Worm (Caenorhabditis elegans) whole organism, early embryonic: Measurements from ENCODE around the gene pax-2.

ENCODE experiments used
- B0310.2 ChIP-seq: sonication (generic microtip); optimal IDR thresholded peaks from 2 replicates; lab custom pipeline; 2016; ENCODE audit warnings: mild to moderate bottlenecking, missing genetic modification characterization, missing compliant biosample characterization
- F13C5.2 ChIP-seq: sonication (generic microtip); optimal IDR thresholded peaks from 2 replicates; lab custom pipeline; 2017; ENCODE audit warnings: mild to moderate bottlenecking, missing genetic modification characterization, inconsistent platforms, missing compliant biosample characterization
- aly-1 ChIP-seq: sonication (generic microtip); optimal IDR thresholded peaks from 2 replicates; lab custom pipeline; 2016; ENCODE audit warnings: missing genetic modification characterization, missing compliant biosample characterization
- ama-1 ChIP-seq: fragments of 150-350 bp; optimal IDR thresholded peaks from 2 replicates; lab custom pipeline; 2014
- ceh-13 ChIP-seq: fragments of 200-800 bp; sonication (Bioruptor generic); optimal IDR thresholded peaks from 2 replicates; lab custom pipeline; 2018; ENCODE audit warnings: mild to moderate bottlenecking, missing genetic modification characterization, missing compliant biosample characterization
- ceh-36 ChIP-seq: sonication (generic microtip); optimal IDR thresholded peaks from 2 replicates; lab custom pipeline; 2016; ENCODE audit warnings: missing genetic modification characterization, inconsistent platforms, missing compliant biosample characterization
- ets-7 ChIP-seq: sonication (generic microtip); optimal IDR thresholded peaks from 2 replicates; lab custom pipeline; 2016; ENCODE audit warnings: missing genotype, missing genetic modification characterization, missing compliant biosample characterization
- flt-1 ChIP-seq: fragments of 200-800 bp; sonication (Bioruptor generic); IDR thresholded peaks from 2 replicates; pipeline ENCODE4 v1.3.6; 2022; ENCODE audit warnings: missing genetic modification characterization, missing compliant biosample characterization
- hmbx-1 ChIP-seq: sonication (generic microtip); optimal IDR thresholded peaks from 2 replicates; lab custom pipeline; 2016; ENCODE audit warnings: mild to moderate bottlenecking, missing genetic modification characterization, missing compliant biosample characterization
- hmg-4 ChIP-seq: fragments of 200-800 bp; sonication (Bioruptor generic); optimal IDR thresholded peaks from 2 replicates; lab custom pipeline; 2018; ENCODE audit warnings: mild to moderate bottlenecking, missing genetic modification characterization, missing compliant biosample characterization
- hnd-1 ChIP-seq: sonication (generic microtip); optimal IDR thresholded peaks from 2 replicates; lab custom pipeline; 2016; ENCODE audit warnings: missing genetic modification characterization, missing compliant biosample characterization
- pes-1 ChIP-seq: fragments of 200-800 bp; sonication (Bioruptor generic); IDR thresholded peaks from 2 replicates; pipeline ENCODE4 v1.3.6; 2022; ENCODE audit warnings: missing genetic modification reagents, missing genetic modification characterization, missing compliant biosample characterization
- scrt-1 ChIP-seq: fragments of 200-800 bp; sonication (Bioruptor generic); IDR thresholded peaks from 2 replicates; pipeline ENCODE4 v1.3.6; 2022; ENCODE audit warnings: missing genetic modification characterization, missing compliant biosample characterization
- sea-1 ChIP-seq: fragments of 200-800 bp; sonication (Bioruptor generic); conservative IDR thresholded peaks from 2 replicates; pipeline ENCODE4 v1.3.6; 2022; ENCODE audit warnings: missing genetic modification characterization, missing compliant biosample characterization
- tbx-11 ChIP-seq: fragments of 200-800 bp; sonication (Bioruptor generic); IDR thresholded peaks from 2 replicates; pipeline ENCODE4 v1.3.6; 2022; ENCODE audit warnings: missing genetic modification characterization, missing compliant biosample characterization
- tbx-37 ChIP-seq: fragments of 200-800 bp; sonication (Bioruptor generic); conservative IDR thresholded peaks from 2 replicates; pipeline ENCODE4 v1.3.6; 2022; ENCODE audit warnings: missing genetic modification reagents, missing genetic modification characterization, missing compliant biosample characterization
- tra-4 ChIP-seq: sonication (generic microtip); optimal IDR thresholded peaks from 2 replicates; lab custom pipeline; 2017; ENCODE audit warnings: missing genetic modification characterization, missing compliant biosample characterization

pax-2 gene

DNA sequence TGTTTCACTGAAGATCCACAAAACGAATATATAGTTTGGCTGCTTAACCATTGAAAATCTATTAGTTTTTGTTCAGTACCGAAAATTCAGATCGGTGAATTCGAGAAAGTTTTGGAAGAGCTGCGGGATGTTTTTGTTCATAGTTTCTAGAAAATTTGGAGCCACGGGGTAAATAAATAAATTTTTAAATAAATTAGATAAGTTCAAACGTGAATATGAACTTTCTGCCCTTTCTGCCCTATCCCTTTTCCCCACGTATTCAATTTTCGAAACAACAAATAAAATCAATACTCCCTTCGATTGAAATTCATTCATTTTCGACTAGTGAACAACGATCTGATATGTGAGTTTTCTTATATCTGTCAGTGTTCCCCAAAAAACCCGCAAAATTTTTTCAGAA, 42.1 kb downstream of the pax-2 start, which contains the start of gene scrm-5:
Gene scrm-5, plus strand, starts transcription at position 301 of the 400 bp plus-strand sequence.
- TF ChIP-seq B0310.2 (tag; lab: Kevin White, UChicago) (no peak), flt-1 (no peak), F13C5.2 (no peak), tbx-37 (GFP tag; lab: Robert Waterston, UW) (no peak), hmg-4 (GFP tag; lab: Kevin White, UChicago) (no peak), ama-1 (lab: Kevin White, UChicago) (no peak), ceh-36 (tag; lab: Kevin White, UChicago) (no peak), hnd-1 (tag; lab: Kevin White, UChicago) (no peak), aly-1 (tag; lab: Kevin White, UChicago) (no peak), ceh-13 (no peak), tbx-11 (GFP tag; lab: Robert Waterston, UW) (no peak), scrt-1 (GFP tag; lab: Robert Waterston, UW) (no peak), pes-1 (GFP tag; lab: Robert Waterston, UW) (no peak), sea-1 (GFP tag; lab: Robert Waterston, UW) (no peak), ets-7 (tag; lab: Kevin White, UChicago) (no peak), hmbx-1 (no peak), tra-4 (tag; lab: Kevin White, UChicago) (no peak)

- TF ChIP-seq ama-1 (lab: Kevin White, UChicago) (no peak), aly-1 (tag; lab: Kevin White, UChicago) (no peak), tra-4 (tag; lab: Kevin White, UChicago) (no peak), ceh-36 (tag; lab: Kevin White, UChicago) (no peak), hmbx-1 (no peak), hmg-4 (GFP tag; lab: Kevin White, UChicago) (no peak), F13C5.2 (no peak), tbx-37 (GFP tag; lab: Robert Waterston, UW) (no peak), sea-1 (GFP tag; lab: Robert Waterston, UW) (no peak), hnd-1 (tag; lab: Kevin White, UChicago) (no peak), ceh-13 (no peak), flt-1 (no peak), pes-1 (GFP tag; lab: Robert Waterston, UW) (no peak)
Measured at ce11 chrIV:4154641-4155040, 49.5 kb downstream of the pax-2 start, which contains the start of gene K08D10.14. K08D10.14 (plus strand) TSS chrIV:4154941.

- no peak for TF ChIP-seq tbx-37 (GFP tag; lab: Robert Waterston, UW)
- TF ChIP-seq B0310.2 (tag; lab: Kevin White, UChicago) = no peak
- TF ChIP-seq aly-1 (tag; lab: Kevin White, UChicago) = no peak
- no peak for TF ChIP-seq ceh-36 (tag; lab: Kevin White, UChicago)
- TF ChIP-seq hnd-1 (tag; lab: Kevin White, UChicago) = no peak
Measured at ce11 chrIV:4152143-4152542, 52.0 kb downstream of the pax-2 start, which contains the start of the genes K08D10.10 and R07C12.1. K08D10.10 (plus strand) TSS chrIV:4152235. R07C12.1 (plus strand) TSS chrIV:4152456.

ce11 chrIV:4150138-4150537, 54.0 kb downstream of the pax-2 start:
- TF ChIP-seq hnd-1 (tag; lab: Kevin White, UChicago) = no peak
- TF ChIP-seq ceh-13 = no peak
- no peak for TF ChIP-seq ama-1 (lab: Kevin White, UChicago)
- no peak for TF ChIP-seq ceh-36 (tag; lab: Kevin White, UChicago)
- no peak for TF ChIP-seq B0310.2 (tag; lab: Kevin White, UChicago)
- no peak for TF ChIP-seq aly-1 (tag; lab: Kevin White, UChicago)
- TF ChIP-seq pes-1 (GFP tag; lab: Robert Waterston, UW) = no peak
- no peak for TF ChIP-seq flt-1
- no peak for TF ChIP-seq scrt-1 (GFP tag; lab: Robert Waterston, UW)
- no peak for TF ChIP-seq hmbx-1
- no peak for TF ChIP-seq F13C5.2
- no peak for TF ChIP-seq tbx-11 (GFP tag; lab: Robert Waterston, UW)
- TF ChIP-seq tbx-37 (GFP tag; lab: Robert Waterston, UW) = no peak
- TF ChIP-seq hmg-4 (GFP tag; lab: Kevin White, UChicago) = no peak
- no peak for TF ChIP-seq sea-1 (GFP tag; lab: Robert Waterston, UW)
- no peak for TF ChIP-seq ets-7 (tag; lab: Kevin White, UChicago)
- TF ChIP-seq tra-4 (tag; lab: Kevin White, UChicago) = no peak
